Worm (Caenorhabditis elegans) whole organism, young adult: ENCODE measurements around the gene nuaf-1.

Experiments used
- B0261.1 ChIP-seq: sonication (generic microtip); optimal IDR thresholded peaks from 2 replicates; lab custom pipeline; 2016; ENCODE audit warnings: mild to moderate bottlenecking, missing genetic modification characterization, moderate library complexity, missing compliant biosample characterization
- B0336.3 ChIP-seq: fragments of 200-800 bp; sonication (Bioruptor generic); IDR thresholded peaks from 2 replicates; pipeline ENCODE4 v1.3.6; 2022; ENCODE audit warnings: missing genetic modification characterization, missing compliant biosample characterization
- F10E7.11 ChIP-seq: sonication (generic microtip); optimal IDR thresholded peaks from 2 replicates; lab custom pipeline; 2017; ENCODE audit warnings: mild to moderate bottlenecking, missing genetic modification characterization, moderate library complexity, missing compliant biosample characterization
- F37B4.10 ChIP-seq: fragments of 200-800 bp; sonication (Bioruptor generic); IDR thresholded peaks from 2 replicates; pipeline ENCODE4 v1.3.6; 2022; ENCODE audit warnings: missing genetic modification characterization, missing compliant biosample characterization
- F52B5.7 ChIP-seq: sonication (generic microtip); optimal IDR thresholded peaks from 2 replicates; lab custom pipeline; 2016; ENCODE audit warnings: mild to moderate bottlenecking, missing genetic modification characterization, missing compliant biosample characterization
- K11D2.4 ChIP-seq: fragments of 200-800 bp; sonication (Bioruptor generic); IDR thresholded peaks from 2 replicates; pipeline ENCODE4 v1.3.6; 2022; ENCODE audit warnings: missing genetic modification reagents, missing genetic modification characterization, missing compliant biosample characterization
- T07F8.4 ChIP-seq: sonication (generic microtip); optimal IDR thresholded peaks from 2 replicates; lab custom pipeline; 2016; ENCODE audit warnings: mild to moderate bottlenecking, missing genetic modification characterization, moderate library complexity, missing compliant biosample characterization
- T26A5.8 ChIP-seq: sonication (generic microtip); optimal IDR thresholded peaks from 2 replicates; lab custom pipeline; 2016; ENCODE audit warnings: missing genetic modification characterization, missing compliant biosample characterization
- Y53G8AR.9 ChIP-seq: fragments of 200-800 bp; sonication (Bioruptor generic); conservative IDR thresholded peaks from 2 replicates; pipeline ENCODE4 v1.3.6; 2022; ENCODE audit warnings: missing genetic modification reagents, missing genetic modification characterization, missing compliant biosample characterization
- ama-1 ChIP-seq, 3 experiments: fragments of 150-350 bp in 1 of 3; sonication (generic microtip) in 2 of 3; optimal IDR thresholded peaks; 2 replicates each; lab custom pipeline; 2014 to 2018; ENCODE audit warnings: missing biosample characterization in 2 of 3, missing genetic modification characterization in 2 of 3, missing genetic modification reagents in 2 of 3
- atf-7 ChIP-seq: sonication (generic microtip); optimal IDR thresholded peaks from 2 replicates; lab custom pipeline; 2017; ENCODE audit warnings: mild to moderate bottlenecking, missing genetic modification characterization, missing compliant biosample characterization
- athp-1 ChIP-seq: sonication (generic microtip); optimal IDR thresholded peaks from 2 replicates; lab custom pipeline; 2017; ENCODE audit warnings: mild to moderate bottlenecking, missing genetic modification characterization, missing compliant biosample characterization
- attf-6 ChIP-seq: fragments of 200-800 bp; sonication (Bioruptor generic); IDR thresholded peaks from 2 replicates; pipeline ENCODE4 v1.3.6; 2022; ENCODE audit warnings: missing genetic modification reagents, missing genetic modification characterization, missing compliant biosample characterization
- bed-1 ChIP-seq: fragments of 200-800 bp; sonication (Bioruptor generic); IDR thresholded peaks from 2 replicates; pipeline ENCODE4 v1.3.6; 2022; ENCODE audit warnings: missing genetic modification reagents, missing genetic modification characterization, missing compliant biosample characterization
- ccch-3 ChIP-seq: fragments of 200-800 bp; sonication (Bioruptor generic); optimal IDR thresholded peaks from 2 replicates; lab custom pipeline; 2018; ENCODE audit warnings: mild to moderate bottlenecking, missing genetic modification characterization, missing compliant biosample characterization
- ceh-58 ChIP-seq: fragments of 200-800 bp; sonication (Bioruptor generic); IDR thresholded peaks from 2 replicates; pipeline ENCODE4 v1.3.6; 2022; ENCODE audit warnings: missing genetic modification characterization, missing compliant biosample characterization
- ceh-91 ChIP-seq: fragments of 200-800 bp; sonication (Bioruptor generic); IDR thresholded peaks from 2 replicates; pipeline ENCODE4 v1.3.6; 2022; ENCODE audit warnings: missing genetic modification reagents, missing genetic modification characterization, missing compliant biosample characterization
- chd-7 ChIP-seq: sonication (generic microtip); optimal IDR thresholded peaks from 2 replicates; lab custom pipeline; 2016; ENCODE audit warnings: mild to moderate bottlenecking, missing genetic modification characterization, moderate library complexity, missing compliant biosample characterization
- die-1 ChIP-seq: sonication (generic microtip); optimal IDR thresholded peaks from 2 replicates; lab custom pipeline; 2016; ENCODE audit warnings: missing genotype, mild to moderate bottlenecking, missing genetic modification characterization, missing compliant biosample characterization
- dox-1 ChIP-seq: fragments of 200-800 bp; sonication (Bioruptor generic); IDR thresholded peaks from 2 replicates; pipeline ENCODE4 v1.3.6; 2022; ENCODE audit warnings: missing genetic modification reagents, missing genetic modification characterization, missing compliant biosample characterization
- ekl-4 ChIP-seq: fragments of 200-800 bp; sonication (Bioruptor generic); IDR thresholded peaks from 2 replicates; pipeline ENCODE4 v1.3.6; 2022; ENCODE audit warnings: missing genetic modification reagents, missing genetic modification characterization, missing compliant biosample characterization
- hlh-12 ChIP-seq: sonication (generic microtip); optimal IDR thresholded peaks from 2 replicates; lab custom pipeline; 2016; ENCODE audit warnings: missing genetic modification characterization, missing compliant biosample characterization
- hmg-20 ChIP-seq: fragments of 200-800 bp; sonication (Bioruptor generic); IDR thresholded peaks from 2 replicates; pipeline ENCODE4 v1.3.6; 2022; ENCODE audit warnings: missing genetic modification reagents, missing genetic modification characterization, missing compliant biosample characterization
- hrde-1 ChIP-seq: sonication (generic microtip); optimal IDR thresholded peaks from 2 replicates; lab custom pipeline; 2016; ENCODE audit warnings: missing genetic modification characterization, mild to moderate bottlenecking, missing compliant biosample characterization, moderate library complexity, missing genotype, missing genetic modification reagents, borderline replicate concordance
- hsf-1 ChIP-seq: fragments of 200-800 bp; sonication (Bioruptor generic); IDR thresholded peaks from 2 replicates; pipeline ENCODE4 v1.3.6; 2022; ENCODE audit warnings: missing genetic modification reagents, missing genetic modification characterization, missing compliant biosample characterization
- let-526 ChIP-seq: fragments of 200-800 bp; sonication (Bioruptor generic); IDR thresholded peaks from 2 replicates; pipeline ENCODE4 v1.3.6; 2022; ENCODE audit warnings: missing genetic modification reagents, missing genetic modification characterization, missing compliant biosample characterization
- let-607 ChIP-seq, 2 experiments: fragments of 200-800 bp in 1 of 2; sonication (Bioruptor generic) in 1 of 2; sonication (generic microtip) in 1 of 2; optimal IDR thresholded peaks; 2 replicates each; lab custom pipeline; 2016 to 2018; ENCODE audit warnings: mild to moderate bottlenecking in 2 of 2, missing compliant biosample characterization in 2 of 2, missing genetic modification characterization in 2 of 2, moderate library complexity in 2 of 2, missing genotype in 1 of 2
- lin-26 ChIP-seq: fragments of 200-800 bp; sonication (Bioruptor generic); IDR thresholded peaks from 2 replicates; pipeline ENCODE4 v1.3.6; 2022; ENCODE audit warnings: missing genetic modification reagents, missing genetic modification characterization, missing compliant biosample characterization
- lin-40 ChIP-seq: sonication (generic microtip); optimal IDR thresholded peaks from 2 replicates; lab custom pipeline; 2016; ENCODE audit warnings: missing genetic modification characterization, mild to moderate bottlenecking, missing compliant biosample characterization, missing genotype, missing genetic modification reagents
- lin-54 ChIP-seq: fragments of 200-800 bp; sonication (Bioruptor generic); optimal IDR thresholded peaks from 2 replicates; lab custom pipeline; 2018; ENCODE audit warnings: mild to moderate bottlenecking, missing genetic modification characterization, missing compliant biosample characterization
- madf-3 ChIP-seq: fragments of 200-800 bp; sonication (Bioruptor generic); IDR thresholded peaks from 2 replicates; pipeline ENCODE4 v1.3.6; 2022; ENCODE audit warnings: missing genetic modification reagents, missing genetic modification characterization, missing compliant biosample characterization
- madf-6 ChIP-seq: fragments of 200-800 bp; sonication (Bioruptor generic); IDR thresholded peaks from 2 replicates; pipeline ENCODE4 v1.3.6; 2022; ENCODE audit warnings: missing genetic modification reagents, missing genetic modification characterization, missing compliant biosample characterization
- madf-8 ChIP-seq: fragments of 200-800 bp; sonication (Bioruptor generic); conservative IDR thresholded peaks from 2 replicates; pipeline ENCODE4 v1.3.6; 2022; ENCODE audit warnings: missing genetic modification reagents, missing genetic modification characterization, missing compliant biosample characterization
- nhr-120 ChIP-seq: fragments of 200-800 bp; sonication (Bioruptor generic); IDR thresholded peaks from 2 replicates; pipeline ENCODE4 v1.3.6; 2022; ENCODE audit warnings: missing genetic modification characterization, missing compliant biosample characterization
- nhr-27 ChIP-seq: fragments of 200-800 bp; sonication (Bioruptor generic); optimal IDR thresholded peaks from 2 replicates; lab custom pipeline; 2018; ENCODE audit warnings: mild to moderate bottlenecking, missing genetic modification characterization, moderate library complexity, missing compliant biosample characterization
- nhr-80 ChIP-seq: sonication (generic microtip); optimal IDR thresholded peaks from 2 replicates; lab custom pipeline; 2016; ENCODE audit warnings: missing genetic modification characterization, missing compliant biosample characterization
- nhr-90 ChIP-seq: sonication (generic microtip); optimal IDR thresholded peaks from 2 replicates; lab custom pipeline; 2016; ENCODE audit warnings: missing genotype, mild to moderate bottlenecking, missing genetic modification characterization, missing compliant biosample characterization
- pha-4 ChIP-seq: fragments of 150-350 bp; sonication (generic microtip); optimal IDR thresholded peaks from 2 replicates; lab custom pipeline; 2014; ENCODE audit warnings: missing biosample characterization, missing genetic modification reagents, missing genetic modification characterization
- rcor-1 ChIP-seq: fragments of 200-800 bp; sonication (Bioruptor generic); IDR thresholded peaks from 2 replicates; pipeline ENCODE4 v1.3.6; 2022; ENCODE audit warnings: missing genetic modification reagents, missing genetic modification characterization, missing compliant biosample characterization
- snpc-4 ChIP-seq, 5 experiments: fragments of 150-350 bp in 1 of 5; sonication (generic microtip) in 4 of 5; optimal IDR thresholded peaks; 2 replicates each; lab custom pipeline; 2014 to 2018; ENCODE audit warnings: missing genetic modification characterization in 5 of 5, missing biosample characterization in 3 of 5, antibody characterized with exemption in 2 of 5, mild to moderate bottlenecking in 2 of 5, missing compliant biosample characterization in 2 of 5, missing genotype in 2 of 5, moderate library complexity in 2 of 5, missing genetic modification reagents in 1 of 5
- somi-1 ChIP-seq: fragments of 200-800 bp; sonication (Bioruptor generic); optimal IDR thresholded peaks from 2 replicates; lab custom pipeline; 2018; ENCODE audit warnings: mild to moderate bottlenecking, missing genetic modification characterization, missing compliant biosample characterization
- ztf-18 ChIP-seq: sonication (generic microtip); optimal IDR thresholded peaks from 2 replicates; lab custom pipeline; 2016; ENCODE audit warnings: missing genotype, mild to moderate bottlenecking, missing genetic modification characterization, missing compliant biosample characterization
- ztf-26 ChIP-seq: sonication (generic microtip); optimal IDR thresholded peaks from 2 replicates; lab custom pipeline; 2017; ENCODE audit warnings: missing genetic modification characterization, missing compliant biosample characterization
- ztf-6 ChIP-seq: fragments of 200-800 bp; sonication (Bioruptor generic); IDR thresholded peaks from 2 replicates; pipeline ENCODE4 v1.3.6; 2022; ENCODE audit warnings: missing genetic modification reagents, missing genetic modification characterization, missing compliant biosample characterization

The nuaf-1 gene

ce11 chrV:13575866-13576265 lies 7.4 kb upstream of the nuaf-1 start:
- TF ChIP-seq ceh-58 (GFP tag; lab: Robert Waterston, UW) = no peak
- no peak for TF ChIP-seq B0261.1 (tag; lab: Kevin White, UChicago)
- no peak for TF ChIP-seq T07F8.4 (tag; lab: Kevin White, UChicago)
- TF ChIP-seq hsf-1 (GFP tag; lab: Robert Waterston, UW) = 0 out of 2 replicates have a peak, but pooled peaks have one; percentile 9
- no peak for TF ChIP-seq bed-1
- no peak for TF ChIP-seq athp-1
- no peak for TF ChIP-seq hlh-12
- TF ChIP-seq pha-4 (tag; lab: Kevin White, UChicago) = no peak
- TF ChIP-seq, all 124 proteins: peak for 1

DNA sequence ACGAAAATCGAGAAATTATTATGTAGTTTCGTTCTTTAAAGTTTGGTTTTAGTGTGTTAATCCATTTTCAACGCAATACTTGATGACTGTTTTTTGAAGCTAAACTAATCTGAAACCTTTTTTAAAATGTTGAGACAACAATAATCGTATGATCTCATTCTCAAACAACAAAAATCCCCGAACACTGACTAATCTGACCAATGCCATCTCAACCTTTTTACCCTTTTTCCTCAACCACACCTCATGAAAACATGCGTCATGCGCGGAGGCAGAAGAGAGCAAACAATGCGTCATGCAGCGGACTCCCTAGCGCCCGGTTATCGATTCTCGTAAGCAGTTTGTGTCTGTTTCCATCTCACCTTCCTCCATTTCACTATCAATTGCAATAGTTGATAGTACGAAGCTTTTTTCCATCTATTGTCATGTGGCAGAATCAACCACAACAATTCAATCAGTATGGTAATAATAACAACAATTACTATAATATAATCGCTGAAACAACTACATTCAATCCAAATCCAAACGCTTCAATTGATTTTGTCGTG lies 3.4 kb upstream of the nuaf-1 start, which contains the start of gene C50B8.4:
Gene C50B8.4, plus strand, starts transcription at position 299 of the 545 bp plus-strand sequence.
- TF ChIP-seq ccch-3 = no peak
- TF ChIP-seq Y53G8AR.9 (GFP tag; lab: Robert Waterston, UW) = no peak
- no peak for TF ChIP-seq rcor-1 (GFP tag; lab: Robert Waterston, UW)
- no peak for TF ChIP-seq B0261.1 (tag; lab: Kevin White, UChicago)
- TF ChIP-seq snpc-4 (GFP tag; optimal IDR thresholded peaks at IDR 0.05; lab: Kevin White, UChicago) = no peak
- peak in 1 of 4 experiments; percentile 8 for TF ChIP-seq snpc-4 (tag; optimal IDR thresholded peaks at IDR 0.05; lab: Kevin White, UChicago)
- peak; percentile 75 for TF ChIP-seq nhr-80
- no peak for TF ChIP-seq dox-1 (GFP tag; lab: Robert Waterston, UW)
- TF ChIP-seq ceh-91 (GFP tag; lab: Robert Waterston, UW) = no peak

DNA sequence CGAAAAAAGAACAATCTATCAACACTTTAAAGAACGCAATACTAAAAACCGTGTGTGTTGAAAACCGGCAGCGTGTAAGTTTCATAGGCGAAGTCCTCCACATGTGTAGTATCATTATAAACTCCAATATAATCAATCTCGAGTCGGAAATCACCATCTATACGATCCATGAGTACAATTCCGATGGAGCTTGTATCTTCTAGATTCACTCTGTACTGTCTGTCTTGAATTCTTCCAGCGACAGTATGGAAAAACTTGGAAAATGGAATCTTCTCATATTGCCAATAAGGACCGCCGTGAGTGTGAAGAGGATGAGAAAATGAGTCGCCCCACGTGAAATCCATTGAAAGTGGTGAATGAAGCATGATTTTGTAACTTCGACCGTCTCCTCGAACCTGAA lies 1.5 kb downstream of the nuaf-1 start:
- TF ChIP-seq madf-6 (GFP tag; lab: Robert Waterston, UW) (peak; percentile 51), let-526 (GFP tag; lab: Robert Waterston, UW) (0 out of 2 replicates have a peak, but pooled peaks have one; percentile 11), die-1 (tag; lab: Kevin White, UChicago) (peak; percentile 55), madf-3 (peak; percentile 74; the same call in 1 of the 2 replicates), F52B5.7 (tag; lab: Kevin White, UChicago) (peak; percentile 76), F10E7.11 (tag; lab: Kevin White, UChicago) (peak; percentile 59), K11D2.4 (GFP tag; lab: Robert Waterston, UW) (peak; percentile 50; the same call in 1 of the 2 replicates), nhr-27 (no peak), nhr-120 (GFP tag; lab: Robert Waterston, UW) (no peak), lin-54 (GFP tag; lab: Kevin White, UChicago) (no peak), nhr-90 (peak; percentile 10), hrde-1 (peak; percentile 0), madf-8 (GFP tag; lab: Robert Waterston, UW) (no peak), ztf-6 (GFP tag; lab: Robert Waterston, UW) (no peak), B0336.3 (GFP tag; lab: Robert Waterston, UW) (peak; percentile 85), attf-6 (GFP tag; lab: Robert Waterston, UW) (0 out of 2 replicates have a peak, but pooled peaks have one; percentile 39), lin-26 (no peak), let-607 (tag; optimal IDR thresholded peaks at IDR 0.05; lab: Kevin White, UChicago) (peak in 1 of 2 experiments; percentile 70), chd-7 (tag; lab: Kevin White, UChicago) (peak; percentile 65), athp-1 (peak; percentile 19), ama-1 (optimal IDR thresholded peaks at IDR 0.05; lab: Kevin White, UChicago) (peak; percentile 66), ama-1 (GFP tag; optimal IDR thresholded peaks at IDR 0.05; lab: Kevin White, UChicago) (no peak), T26A5.8 (tag; lab: Kevin White, UChicago) (peak; percentile 70), snpc-4 (GFP tag; optimal IDR thresholded peaks at IDR 0.05; lab: Kevin White, UChicago) (no peak), snpc-4 (tag; optimal IDR thresholded peaks at IDR 0.05; lab: Kevin White, UChicago) (peak in 2 of 4 experiments; percentile 35 to 48), atf-7 (tag; lab: Kevin White, UChicago) (peak; percentile 74), F37B4.10 (GFP tag; lab: Robert Waterston, UW) (no peak), lin-40 (tag; lab: Kevin White, UChicago) (peak; percentile 59), somi-1 (GFP tag; lab: Kevin White, UChicago) (no peak), ekl-4 (GFP tag; lab: Robert Waterston, UW) (peak; percentile 75), ztf-26 (tag; lab: Kevin White, UChicago) (peak; percentile 59), hmg-20 (GFP tag; lab: Robert Waterston, UW) (peak; percentile 47; the same call in 1 of the 2 replicates), ztf-18 (tag; lab: Kevin White, UChicago) (no peak), dox-1 (GFP tag; lab: Robert Waterston, UW) (no peak)
